Worm (Caenorhabditis elegans): ENCODE measurements around the gene M117.6.

ce11 chrIV:11871898-11872297, 44.0 kb upstream of the M117.6 start:
- TF ChIP-seq lin-29 (GFP tag; IDR thresholded peaks at IDR 0.05) (no peak), zag-1 (tag; optimal IDR thresholded peaks at IDR 0.05) (no peak), lin-13 (GFP tag; optimal IDR thresholded peaks at IDR 0.05) (no peak), cey-2 (tag; optimal IDR thresholded peaks at IDR 0.05; ENCODE audit: borderline replicate concordance, insufficient read depth) (no peak), snpc-4 (tag; optimal IDR thresholded peaks at IDR 0.05) (no peak), nhr-102 (tag; optimal IDR thresholded peaks at IDR 0.05) (no peak), ces-1 (GFP tag; optimal IDR thresholded peaks at IDR 0.05) (no peak), fos-1 (tag; optimal IDR thresholded peaks at IDR 0.05) (no peak), ztf-11 (tag; optimal IDR thresholded peaks at IDR 0.05) (no peak), pha-4 (GFP tag; IDR thresholded peaks at IDR 0.05) (no peak), pha-4 (tag; optimal IDR thresholded peaks at IDR 0.05) (no peak), nhr-237 (tag; optimal IDR thresholded peaks at IDR 0.05) (no peak), unc-62 (GFP tag; optimal IDR thresholded peaks at IDR 0.05 in 1 of 2) (peak in 1 of 2 experiments; percentile 39), unc-62 (tag; optimal IDR thresholded peaks at IDR 0.05) (no peak), nhr-11 (tag; optimal IDR thresholded peaks at IDR 0.05) (no peak)
